Worm (Caenorhabditis elegans) whole organism, mixed stage, embryonic: Measurements from ENCODE around the gene B0524.6.

Source experiments
- elt-3 ChIP-seq: fragments of 150-350 bp; optimal IDR thresholded peaks from 2 replicates; lab custom pipeline; 2014; ENCODE audit warnings: missing biosample characterization, missing genetic modification characterization
- lsy-2 ChIP-seq: fragments of 150-350 bp; optimal IDR thresholded peaks from 2 replicates; lab custom pipeline; 2014; ENCODE audit warnings: missing biosample characterization, missing genetic modification characterization
- nhr-12 ChIP-seq: fragments of 150-350 bp; optimal IDR thresholded peaks from 2 replicates; lab custom pipeline; 2014; ENCODE audit warnings: missing biosample characterization, missing genetic modification characterization

DNA sequence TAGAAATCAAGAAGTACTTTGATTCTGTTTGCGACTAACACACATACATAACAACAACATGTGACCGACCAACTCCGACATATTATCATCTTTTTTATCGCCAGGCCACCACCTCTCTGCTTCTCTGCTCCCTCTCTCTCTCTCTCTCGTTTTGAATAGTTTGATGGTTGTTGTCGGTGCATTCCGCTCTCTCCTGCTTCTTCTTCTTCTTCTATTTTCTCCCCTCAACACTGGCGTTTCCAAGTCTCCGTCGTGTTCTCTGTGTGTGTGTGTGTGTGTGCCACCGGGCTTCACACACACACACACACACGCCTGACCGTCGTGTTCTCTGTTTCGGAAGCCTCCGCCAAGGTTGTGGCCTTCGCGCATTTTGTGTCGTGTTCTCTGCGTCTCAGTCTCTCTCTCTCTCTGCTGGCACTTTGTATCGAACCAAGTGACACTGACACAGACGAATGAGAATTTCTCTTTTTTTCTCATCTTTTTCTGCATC is 19.7 kb upstream of the B0524.6 start:
- TF ChIP-seq lsy-2 (tag; lab: Kevin White, UChicago) (peak; percentile 78), elt-3 (peak; percentile 73), nhr-12 (tag; lab: Kevin White, UChicago) (no peak)
